Fruit fly (Drosophila melanogaster) S2 (cell line): ENCODE results near the gene sog.

Source experiments
- CG8478 ChIP-seq: fragments of >200 bp; optimal IDR thresholded peaks from 2 replicates; lab custom pipeline; 2018
- CTCF ChIP-seq, 2 experiments: fragments of >200 bp; optimal IDR thresholded peaks; 2 replicates each; lab custom pipeline; 2018

- TF ChIP-seq CG8478 (lab: Kevin White, UChicago) (no peak), CTCF (optimal IDR thresholded peaks at IDR 0.05; lab: Kevin White, UChicago) (no peak)
These were observed 9.4 kb downstream of the sog start for dm6 chrX:15623809-15624208.
